Worm (Caenorhabditis elegans) whole organism, midembryonic: ENCODE measurements around the gene C44B11.6.

Experiments
- T22C8.4 ChIP-seq: fragments of 200-800 bp; sonication (Bioruptor generic); IDR thresholded peaks from 2 replicates; pipeline ENCODE4 v1.3.6; 2022; ENCODE audit warnings: missing genetic modification characterization, missing compliant biosample characterization
- cog-1 ChIP-seq: sonication (generic microtip); optimal IDR thresholded peaks from 2 replicates; lab custom pipeline; 2016; ENCODE audit warnings: missing genetic modification characterization, missing compliant biosample characterization
- flt-1 ChIP-seq: fragments of 200-800 bp; sonication (Bioruptor generic); IDR thresholded peaks from 2 replicates; pipeline ENCODE4 v1.3.6; 2022; ENCODE audit warnings: missing genetic modification characterization, missing compliant biosample characterization
- klf-2 ChIP-seq: fragments of 200-800 bp; sonication (Bioruptor generic); conservative IDR thresholded peaks from 2 replicates; pipeline ENCODE4 v1.3.6; 2022; ENCODE audit warnings: missing genetic modification reagents, missing genetic modification characterization, missing compliant biosample characterization
- med-1 ChIP-seq: sonication (generic microtip); optimal IDR thresholded peaks from 2 replicates; lab custom pipeline; 2017; ENCODE audit warnings: missing genetic modification characterization, mild to moderate bottlenecking, missing compliant biosample characterization, antibody characterized with exemption, missing genetic modification reagents; ENCODE audit not compliant: insufficient read depth
- ref-1 ChIP-seq: fragments of 200-800 bp; sonication (Bioruptor generic); conservative IDR thresholded peaks from 2 replicates; pipeline ENCODE4 v1.3.6; 2022; ENCODE audit warnings: missing genetic modification reagents, missing genetic modification characterization, missing compliant biosample characterization
- tab-1 ChIP-seq: fragments of 200-800 bp; sonication (Bioruptor generic); IDR thresholded peaks from 2 replicates; pipeline ENCODE4 v1.3.6; 2022; ENCODE audit warnings: missing genetic modification characterization, missing compliant biosample characterization
- ztf-23 ChIP-seq: fragments of 200-800 bp; sonication (Bioruptor generic); IDR thresholded peaks from 2 replicates; pipeline ENCODE4 v1.3.6; 2022; ENCODE audit warnings: missing genetic modification reagents, missing genetic modification characterization, missing compliant biosample characterization
- ztf-29 ChIP-seq: fragments of 200-800 bp; sonication (Bioruptor generic); IDR thresholded peaks from 2 replicates; pipeline ENCODE4 v1.3.6; 2022; ENCODE audit warnings: missing genetic modification reagents, missing genetic modification characterization, missing compliant biosample characterization

DNA sequence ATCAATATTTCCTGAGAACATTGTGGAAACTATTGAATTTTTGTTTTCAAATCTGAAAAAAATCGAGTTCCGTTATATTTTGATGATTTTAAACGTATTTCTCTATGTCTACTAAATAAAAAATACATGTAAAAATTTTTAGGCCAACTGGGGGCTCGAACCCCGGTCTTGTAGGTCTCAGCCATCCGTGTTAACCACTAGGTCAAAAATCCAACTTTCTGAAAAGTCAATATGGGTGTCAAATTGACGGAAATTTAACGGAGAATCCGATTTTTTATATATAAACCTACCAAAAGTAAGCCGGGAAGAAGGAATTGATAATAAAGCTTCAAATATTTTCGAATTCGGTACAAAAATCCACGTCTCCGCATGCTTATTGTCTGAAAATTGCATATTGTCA, 46.6 kb upstream of the C44B11.6 start:
- TF ChIP-seq flt-1 (GFP tag; lab: Robert Waterston, UW), result no peak
- TF ChIP-seq ztf-23 (GFP tag; lab: Robert Waterston, UW), result no peak
- TF ChIP-seq cog-1 (tag; lab: Kevin White, UChicago), result no peak
- TF ChIP-seq med-1 (GFP tag; lab: Kevin White, UChicago), result no peak
- no peak for TF ChIP-seq ztf-29 (GFP tag; lab: Robert Waterston, UW)
- TF ChIP-seq tab-1 (GFP tag; lab: Robert Waterston, UW), result no peak
- no peak for TF ChIP-seq klf-2 (GFP tag; lab: Robert Waterston, UW)
- TF ChIP-seq ref-1 (GFP tag; lab: Robert Waterston, UW), result no peak
- no peak for TF ChIP-seq T22C8.4 (GFP tag; lab: Robert Waterston, UW)
